Fruit fly (Drosophila melanogaster) whole organism, prepupa: ENCODE measurements around the gene Drsl1.

Experiments used
- Blimp-1 ChIP-seq: fragments of 200-800 bp; sonication (Bioruptor generic); optimal IDR thresholded peaks from 3 replicates; lab custom pipeline; 2017; ENCODE audit warnings: missing biosample characterization, missing genetic modification characterization, mild to moderate bottlenecking, moderate library complexity, missing genetic modification reagents
- CG10631 ChIP-seq: fragments of 200-800 bp; sonication (Bioruptor generic); optimal IDR thresholded peaks from 2 replicates; lab custom pipeline; 2016; ENCODE audit warnings: missing biosample characterization, missing genetic modification characterization
- CG10669 ChIP-seq: fragments of 200-800 bp; sonication (Bioruptor generic); optimal IDR thresholded peaks from 3 replicates; lab custom pipeline; 2018; ENCODE audit warnings: missing biosample characterization, mild to moderate bottlenecking, missing genetic modification characterization, moderate library complexity
- CG11294 ChIP-seq: fragments of 200-800 bp; sonication (Bioruptor generic); IDR thresholded peaks from 2 replicates; pipeline ENCODE4 v1.3.6; 2022; ENCODE audit warnings: missing biosample characterization, missing genetic modification characterization
- CG11762 ChIP-seq: fragments of 200-800 bp; sonication (Bioruptor generic); optimal IDR thresholded peaks from 3 replicates; lab custom pipeline; 2016; ENCODE audit warnings: missing biosample characterization, missing genetic modification characterization; ENCODE audit not compliant: insufficient read depth
- CG11902 ChIP-seq: fragments of 200-800 bp; sonication (Bioruptor generic); optimal IDR thresholded peaks from 3 replicates; lab custom pipeline; 2016; ENCODE audit warnings: missing biosample characterization, missing genetic modification characterization
- CG1621 ChIP-seq: fragments of 200-800 bp; sonication (Bioruptor generic); optimal IDR thresholded peaks from 3 replicates; lab custom pipeline; 2018; ENCODE audit warnings: missing biosample characterization, mild to moderate bottlenecking, missing genetic modification characterization
- CG3032 ChIP-seq: fragments of 200-800 bp; optimal IDR thresholded peaks from 2 replicates; lab custom pipeline; 2019; ENCODE audit warnings: missing biosample characterization, mild to moderate bottlenecking, missing genetic modification characterization, moderate library complexity
- CG31627 ChIP-seq: fragments of 200-800 bp; sonication (Bioruptor generic); optimal IDR thresholded peaks from 3 replicates; lab custom pipeline; 2016; ENCODE audit warnings: missing biosample characterization, missing genetic modification characterization
- CG32006 ChIP-seq: fragments of 200-800 bp; sonication (Bioruptor generic); optimal IDR thresholded peaks from 3 replicates; lab custom pipeline; 2017; ENCODE audit warnings: missing biosample characterization, mild to moderate bottlenecking, missing genetic modification characterization
- CG3919 ChIP-seq: fragments of 200-800 bp; sonication (Bioruptor generic); optimal IDR thresholded peaks from 3 replicates; lab custom pipeline; 2016; ENCODE audit warnings: missing biosample characterization, missing genetic modification characterization
- CG6276 ChIP-seq: fragments of 200-800 bp; sonication (Bioruptor generic); optimal IDR thresholded peaks from 2 replicates; lab custom pipeline; 2017; ENCODE audit warnings: missing biosample characterization, mild to moderate bottlenecking, missing genetic modification characterization
- CG6792 ChIP-seq: fragments of 200-800 bp; sonication (Bioruptor generic); optimal IDR thresholded peaks from 3 replicates; lab custom pipeline; 2016; ENCODE audit warnings: missing biosample characterization, missing genetic modification characterization
- CG6808 ChIP-seq: fragments of 200-800 bp; sonication (Bioruptor generic); optimal IDR thresholded peaks from 3 replicates; lab custom pipeline; 2017; ENCODE audit warnings: missing biosample characterization, missing genetic modification characterization, mild to moderate bottlenecking, moderate library complexity, missing genetic modification reagents
- CG6854 ChIP-seq: fragments of 200-800 bp; sonication (Bioruptor generic); optimal IDR thresholded peaks from 2 replicates; lab custom pipeline; 2017; ENCODE audit warnings: missing biosample characterization, mild to moderate bottlenecking, missing genetic modification characterization
- CG7368 ChIP-seq: fragments of 200-800 bp; sonication (Bioruptor generic); optimal IDR thresholded peaks from 3 replicates; lab custom pipeline; 2016; ENCODE audit warnings: missing biosample characterization, missing genetic modification characterization
- CG8119 ChIP-seq: fragments of 200-800 bp; sonication (Bioruptor generic); IDR thresholded peaks from 3 replicates; pipeline ENCODE4 v1.3.6; 2022; ENCODE audit warnings: missing biosample characterization, missing genetic modification characterization
- Eip75B ChIP-seq: fragments of 200-800 bp; sonication (Bioruptor generic); optimal IDR thresholded peaks from 3 replicates; lab custom pipeline; 2016; ENCODE audit warnings: missing biosample characterization, missing genetic modification characterization
- Eip78C ChIP-seq: fragments of 200-800 bp; sonication (Bioruptor generic); peaks from one replicate; lab custom pipeline; 2016; ENCODE audit warnings: missing biosample characterization, missing genetic modification characterization
- Eip93F ChIP-seq: fragments of 200-800 bp; sonication (Bioruptor generic); optimal IDR thresholded peaks from 2 replicates; lab custom pipeline; 2016; ENCODE audit warnings: missing biosample characterization, mild to moderate bottlenecking, missing genetic modification characterization
- Ets21C ChIP-seq: fragments of 200-800 bp; sonication (Bioruptor generic); optimal IDR thresholded peaks from 3 replicates; lab custom pipeline; 2016; ENCODE audit warnings: missing biosample characterization, missing genetic modification characterization
- Ets96B ChIP-seq: fragments of 200-800 bp; optimal IDR thresholded peaks from 2 replicates; lab custom pipeline; 2019; ENCODE audit warnings: missing biosample characterization, mild to moderate bottlenecking, missing genetic modification characterization, moderate library complexity
- Gug ChIP-seq: fragments of 200-800 bp; sonication (Bioruptor generic); IDR thresholded peaks from 2 replicates; pipeline ENCODE4 v1.3.6; 2022; ENCODE audit warnings: missing biosample characterization, missing genetic modification characterization
- Hr38 ChIP-seq: sonication (Bioruptor generic); optimal IDR thresholded peaks from 2 replicates; lab custom pipeline; 2016; ENCODE audit warnings: missing biosample characterization, missing genetic modification characterization
- Hr39 ChIP-seq: fragments of 200-800 bp; sonication (Bioruptor generic); optimal IDR thresholded peaks from 2 replicates; lab custom pipeline; 2016; ENCODE audit warnings: missing biosample characterization, missing genetic modification characterization
- Lpt ChIP-seq: fragments of 200-800 bp; sonication (Bioruptor generic); optimal IDR thresholded peaks from 3 replicates; lab custom pipeline; 2016; ENCODE audit warnings: missing biosample characterization, missing genetic modification characterization
- Met ChIP-seq: fragments of 200-800 bp; sonication (Bioruptor generic); optimal IDR thresholded peaks from 3 replicates; lab custom pipeline; 2016; ENCODE audit warnings: missing biosample characterization, missing genetic modification characterization
- OdsH ChIP-seq: fragments of 200-800 bp; sonication (Bioruptor generic); optimal IDR thresholded peaks from 3 replicates; lab custom pipeline; 2016; ENCODE audit warnings: missing biosample characterization, missing genetic modification characterization
- Sox102F ChIP-seq: fragments of 200-800 bp; sonication (Bioruptor generic); optimal IDR thresholded peaks from 2 replicates; lab custom pipeline; 2016; ENCODE audit warnings: missing biosample characterization, mild to moderate bottlenecking, missing genetic modification characterization
- Sox14 ChIP-seq: fragments of 200-800 bp; sonication (Bioruptor generic); optimal IDR thresholded peaks from 3 replicates; lab custom pipeline; 2016; ENCODE audit warnings: missing biosample characterization, missing genetic modification characterization
- Sox15 ChIP-seq: fragments of 200-800 bp; sonication (Bioruptor generic); optimal IDR thresholded peaks from 3 replicates; lab custom pipeline; 2016; ENCODE audit warnings: missing biosample characterization, missing genetic modification characterization
- achi ChIP-seq: fragments of 200-800 bp; sonication (Bioruptor generic); optimal IDR thresholded peaks from 3 replicates; lab custom pipeline; 2016; ENCODE audit warnings: missing biosample characterization, missing genetic modification characterization
- acj6 ChIP-seq: fragments of 200-800 bp; sonication (Bioruptor generic); optimal IDR thresholded peaks from 3 replicates; lab custom pipeline; 2016; ENCODE audit warnings: missing biosample characterization, missing genetic modification characterization
- cyc ChIP-seq: fragments of 200-800 bp; sonication (Bioruptor generic); optimal IDR thresholded peaks from 3 replicates; lab custom pipeline; 2016; ENCODE audit warnings: missing biosample characterization, missing genetic modification characterization
- dac ChIP-seq: fragments of 200-800 bp; sonication (Bioruptor generic); optimal IDR thresholded peaks from 2 replicates; lab custom pipeline; 2017; ENCODE audit warnings: missing biosample characterization, mild to moderate bottlenecking, missing genetic modification characterization
- dsx ChIP-seq: fragments of 200-800 bp; optimal IDR thresholded peaks from 3 replicates; lab custom pipeline; 2019; ENCODE audit warnings: missing biosample characterization, mild to moderate bottlenecking, missing genetic modification characterization, moderate library complexity; ENCODE audit not compliant: poor library complexity, severe bottlenecking
- eg ChIP-seq: fragments of 200-800 bp; sonication (Bioruptor generic); IDR thresholded peaks from 3 replicates; pipeline ENCODE4 v1.3.6; 2022; ENCODE audit warnings: missing biosample characterization, missing genetic modification characterization
- esn ChIP-seq: fragments of 200-800 bp; sonication (Bioruptor generic); optimal IDR thresholded peaks from 2 replicates; lab custom pipeline; 2016; ENCODE audit warnings: missing biosample characterization, mild to moderate bottlenecking, missing genetic modification characterization, moderate library complexity
- fd59A ChIP-seq: fragments of 200-800 bp; sonication (Bioruptor generic); optimal IDR thresholded peaks from 2 replicates; lab custom pipeline; 2017; ENCODE audit warnings: missing biosample characterization, mild to moderate bottlenecking, missing genetic modification characterization, missing genetic modification reagents
- fd85E ChIP-seq: fragments of 200-800 bp; sonication (Bioruptor generic); optimal IDR thresholded peaks from 3 replicates; lab custom pipeline; 2016; ENCODE audit warnings: missing biosample characterization, missing genetic modification characterization
- fkh ChIP-seq: fragments of 200-800 bp; sonication (Bioruptor generic); optimal IDR thresholded peaks from 3 replicates; lab custom pipeline; 2017; ENCODE audit warnings: missing biosample characterization, mild to moderate bottlenecking, missing genetic modification characterization, moderate library complexity
- lz ChIP-seq: fragments of 200-800 bp; sonication (Bioruptor generic); optimal IDR thresholded peaks from 3 replicates; lab custom pipeline; 2016; ENCODE audit warnings: missing biosample characterization, missing genetic modification characterization
- pdm3 ChIP-seq: fragments of 200-800 bp; sonication (Bioruptor generic); optimal IDR thresholded peaks from 3 replicates; lab custom pipeline; 2016; ENCODE audit warnings: missing biosample characterization, missing genetic modification characterization
- salr ChIP-seq, 2 experiments: fragments of 200-800 bp; sonication (Bioruptor generic); optimal IDR thresholded peaks; 3 replicates each; lab custom pipeline; 2016 to 2018; ENCODE audit warnings: missing biosample characterization in 2 of 2, missing genetic modification characterization in 2 of 2, mild to moderate bottlenecking in 1 of 2
- ss ChIP-seq, 2 experiments: fragments of 200-800 bp; sonication (Bioruptor generic); optimal IDR thresholded peaks; 2 replicates in 1 of 2; 3 replicates in 1 of 2; lab custom pipeline; 2017 to 2018; ENCODE audit warnings: mild to moderate bottlenecking in 2 of 2, missing biosample characterization in 2 of 2, missing genetic modification characterization in 2 of 2, moderate library complexity in 1 of 2
- vri ChIP-seq: fragments of 200-800 bp; sonication (Bioruptor generic); optimal IDR thresholded peaks from 3 replicates; lab custom pipeline; 2016; ENCODE audit warnings: missing biosample characterization, mild to moderate bottlenecking, missing genetic modification characterization

Gene Drsl1

dm6 chr3L:3301171-3301738 is 34.3 kb downstream of the Drsl1 start (continued):
- TF ChIP-seq Lpt (GFP tag; lab: Kevin White, UChicago) = peak; percentile 61
- peak; percentile 36 for TF ChIP-seq CG3919
- TF ChIP-seq CG31627 (GFP tag; lab: Kevin White, UChicago) = no peak
- peak; percentile 77 for TF ChIP-seq CG6276
- TF ChIP-seq CG10669 (GFP tag; lab: Kevin White, UChicago) = no peak
- no peak for TF ChIP-seq dsx (GFP tag; lab: Kevin White, UChicago)
- TF ChIP-seq esn (GFP tag; lab: Kevin White, UChicago) = peak; percentile 13
- TF ChIP-seq Sox102F (GFP tag; lab: Kevin White, UChicago) = no peak
- peak; percentile 4 for TF ChIP-seq Ets96B (tag; lab: Kevin White, UChicago)
- TF ChIP-seq CG6854 (GFP tag; lab: Kevin White, UChicago) = no peak
- TF ChIP-seq CG6792 (GFP tag; lab: Kevin White, UChicago) = peak; percentile 24
- TF ChIP-seq fd59A (GFP tag; lab: Kevin White, UChicago) = no peak
- TF ChIP-seq acj6 (GFP tag; lab: Kevin White, UChicago) = peak; percentile 20
- peak; percentile 42 for TF ChIP-seq achi (GFP tag; lab: Kevin White, UChicago)
- TF ChIP-seq CG32006 (GFP tag; lab: Kevin White, UChicago) = peak; percentile 74
- no peak for TF ChIP-seq CG11902
- no peak for TF ChIP-seq CG7368 (GFP tag; lab: Kevin White, UChicago)
- peak; percentile 66 for TF ChIP-seq vri
- TF ChIP-seq CG3032 (tag; lab: Kevin White, UChicago) = no peak

- TF ChIP-seq Eip75B (GFP tag; lab: Kevin White, UChicago) (no peak), CG8119 (GFP tag; lab: Robert Waterston, UW) (peak; percentile 72), Eip93F (GFP tag; lab: Kevin White, UChicago) (no peak), lz (peak; percentile 67), Sox15 (GFP tag; lab: Kevin White, UChicago) (no peak), fd59A (GFP tag; lab: Kevin White, UChicago) (no peak), Ets21C (peak; percentile 35), Hr39 (GFP tag; lab: Kevin White, UChicago) (peak; percentile 59), CG10631 (GFP tag; lab: Kevin White, UChicago) (peak; percentile 33), OdsH (GFP tag; lab: Kevin White, UChicago) (peak; percentile 39), CG6276 (peak; percentile 31), ss (GFP tag; optimal IDR thresholded peaks at IDR 0.05; lab: Kevin White, UChicago) (no peak), Blimp-1 (GFP tag; lab: Kevin White, UChicago) (peak; percentile 12), Hr38 (no peak), Gug (no peak), cyc (GFP tag; lab: Kevin White, UChicago) (peak; percentile 78), CG11762 (GFP tag; lab: Kevin White, UChicago) (peak; percentile 14), dsx (GFP tag; lab: Kevin White, UChicago) (no peak), eg (GFP tag; lab: Robert Waterston, UW) (peak; percentile 79), fkh (GFP tag; lab: Kevin White, UChicago) (no peak), Ets96B (tag; lab: Kevin White, UChicago) (peak; percentile 28), CG10669 (GFP tag; lab: Kevin White, UChicago) (no peak), Sox14 (GFP tag; lab: Kevin White, UChicago) (peak; percentile 13), pdm3 (GFP tag; lab: Kevin White, UChicago) (peak; percentile 33), CG6854 (GFP tag; lab: Kevin White, UChicago) (no peak), acj6 (GFP tag; lab: Kevin White, UChicago) (peak; percentile 13), Met (GFP tag; lab: Kevin White, UChicago) (peak; percentile 62), CG32006 (GFP tag; lab: Kevin White, UChicago) (peak; percentile 43), CG6792 (GFP tag; lab: Kevin White, UChicago) (peak; percentile 57), CG3032 (tag; lab: Kevin White, UChicago) (no peak), salr (GFP tag; optimal IDR thresholded peaks at IDR 0.05; lab: Kevin White, UChicago) (no peak), Lpt (GFP tag; lab: Kevin White, UChicago) (no peak), Sox102F (GFP tag; lab: Kevin White, UChicago) (peak; percentile 69), CG1621 (tag; lab: Kevin White, UChicago) (no peak), vri (peak; percentile 32), CG7368 (GFP tag; lab: Kevin White, UChicago) (peak; percentile 42), CG31627 (GFP tag; lab: Kevin White, UChicago) (peak; percentile 59), CG6808 (no peak), dac (GFP tag; lab: Kevin White, UChicago) (no peak), fd85E (GFP tag; lab: Kevin White, UChicago) (no peak), CG11294 (GFP tag; lab: Robert Waterston, UW) (no peak), Eip78C (GFP tag; lab: Kevin White, UChicago) (peak; percentile 69), CG11902 (peak; percentile 43)
Observed at dm6 chr3L:3300345-3300744, 35.2 kb downstream of the Drsl1 start.
